Fruit fly (Drosophila melanogaster) whole organism, prepupa: Measurements from ENCODE around the gene Osi11.

Experiments
- Blimp-1 ChIP-seq: fragments of 200-800 bp; sonication (Bioruptor generic); optimal IDR thresholded peaks from 3 replicates; lab custom pipeline; 2017; ENCODE audit warnings: missing biosample characterization, missing genetic modification characterization, mild to moderate bottlenecking, moderate library complexity, missing genetic modification reagents
- CG10631 ChIP-seq: fragments of 200-800 bp; sonication (Bioruptor generic); optimal IDR thresholded peaks from 2 replicates; lab custom pipeline; 2016; ENCODE audit warnings: missing biosample characterization, missing genetic modification characterization
- CG11294 ChIP-seq: fragments of 200-800 bp; sonication (Bioruptor generic); IDR thresholded peaks from 2 replicates; pipeline ENCODE4 v1.3.6; 2022; ENCODE audit warnings: missing biosample characterization, missing genetic modification characterization
- CG11902 ChIP-seq: fragments of 200-800 bp; sonication (Bioruptor generic); optimal IDR thresholded peaks from 3 replicates; lab custom pipeline; 2016; ENCODE audit warnings: missing biosample characterization, missing genetic modification characterization
- CG16779 ChIP-seq: fragments of 200-800 bp; sonication (Bioruptor generic); optimal IDR thresholded peaks from 3 replicates; lab custom pipeline; 2017; ENCODE audit warnings: missing biosample characterization, mild to moderate bottlenecking, missing genetic modification characterization
- CG3032 ChIP-seq: fragments of 200-800 bp; optimal IDR thresholded peaks from 2 replicates; lab custom pipeline; 2019; ENCODE audit warnings: missing biosample characterization, mild to moderate bottlenecking, missing genetic modification characterization, moderate library complexity
- CG34406 ChIP-seq: fragments of 200-800 bp; sonication (Bioruptor generic); optimal IDR thresholded peaks from 3 replicates; lab custom pipeline; 2016; ENCODE audit warnings: missing biosample characterization, missing genetic modification characterization
- CG4318 ChIP-seq: fragments of 200-800 bp; sonication (Bioruptor generic); optimal IDR thresholded peaks from 3 replicates; lab custom pipeline; 2017; ENCODE audit warnings: missing biosample characterization, mild to moderate bottlenecking, missing genetic modification characterization
- CG6276 ChIP-seq: fragments of 200-800 bp; sonication (Bioruptor generic); optimal IDR thresholded peaks from 2 replicates; lab custom pipeline; 2017; ENCODE audit warnings: missing biosample characterization, mild to moderate bottlenecking, missing genetic modification characterization
- CG8119 ChIP-seq: fragments of 200-800 bp; sonication (Bioruptor generic); IDR thresholded peaks from 3 replicates; pipeline ENCODE4 v1.3.6; 2022; ENCODE audit warnings: missing biosample characterization, missing genetic modification characterization
- CG8319 ChIP-seq: fragments of 200-800 bp; sonication (Bioruptor generic); optimal IDR thresholded peaks from 3 replicates; lab custom pipeline; 2016; ENCODE audit warnings: missing biosample characterization, missing genetic modification characterization
- Eip75B ChIP-seq: fragments of 200-800 bp; sonication (Bioruptor generic); optimal IDR thresholded peaks from 3 replicates; lab custom pipeline; 2016; ENCODE audit warnings: missing biosample characterization, missing genetic modification characterization
- Eip78C ChIP-seq: fragments of 200-800 bp; sonication (Bioruptor generic); peaks from one replicate; lab custom pipeline; 2016; ENCODE audit warnings: missing biosample characterization, missing genetic modification characterization
- Eip93F ChIP-seq: fragments of 200-800 bp; sonication (Bioruptor generic); optimal IDR thresholded peaks from 2 replicates; lab custom pipeline; 2016; ENCODE audit warnings: missing biosample characterization, mild to moderate bottlenecking, missing genetic modification characterization
- Ets21C ChIP-seq: fragments of 200-800 bp; sonication (Bioruptor generic); optimal IDR thresholded peaks from 3 replicates; lab custom pipeline; 2016; ENCODE audit warnings: missing biosample characterization, missing genetic modification characterization
- Met ChIP-seq: fragments of 200-800 bp; sonication (Bioruptor generic); optimal IDR thresholded peaks from 3 replicates; lab custom pipeline; 2016; ENCODE audit warnings: missing biosample characterization, missing genetic modification characterization
- OdsH ChIP-seq: fragments of 200-800 bp; sonication (Bioruptor generic); optimal IDR thresholded peaks from 3 replicates; lab custom pipeline; 2016; ENCODE audit warnings: missing biosample characterization, missing genetic modification characterization
- Smox ChIP-seq: fragments of 200-800 bp; sonication (Bioruptor generic); optimal IDR thresholded peaks from 3 replicates; lab custom pipeline; 2016; ENCODE audit warnings: missing biosample characterization, missing genetic modification characterization
- Sox14 ChIP-seq: fragments of 200-800 bp; sonication (Bioruptor generic); optimal IDR thresholded peaks from 3 replicates; lab custom pipeline; 2016; ENCODE audit warnings: missing biosample characterization, missing genetic modification characterization
- Sox15 ChIP-seq: fragments of 200-800 bp; sonication (Bioruptor generic); optimal IDR thresholded peaks from 3 replicates; lab custom pipeline; 2016; ENCODE audit warnings: missing biosample characterization, missing genetic modification characterization
- cyc ChIP-seq: fragments of 200-800 bp; sonication (Bioruptor generic); optimal IDR thresholded peaks from 3 replicates; lab custom pipeline; 2016; ENCODE audit warnings: missing biosample characterization, missing genetic modification characterization
- eg ChIP-seq: fragments of 200-800 bp; sonication (Bioruptor generic); IDR thresholded peaks from 3 replicates; pipeline ENCODE4 v1.3.6; 2022; ENCODE audit warnings: missing biosample characterization, missing genetic modification characterization
- fd85E ChIP-seq: fragments of 200-800 bp; sonication (Bioruptor generic); optimal IDR thresholded peaks from 3 replicates; lab custom pipeline; 2016; ENCODE audit warnings: missing biosample characterization, missing genetic modification characterization
- fkh ChIP-seq: fragments of 200-800 bp; sonication (Bioruptor generic); optimal IDR thresholded peaks from 3 replicates; lab custom pipeline; 2017; ENCODE audit warnings: missing biosample characterization, mild to moderate bottlenecking, missing genetic modification characterization, moderate library complexity
- pdm3 ChIP-seq: fragments of 200-800 bp; sonication (Bioruptor generic); optimal IDR thresholded peaks from 3 replicates; lab custom pipeline; 2016; ENCODE audit warnings: missing biosample characterization, missing genetic modification characterization
- salr ChIP-seq, 2 experiments: fragments of 200-800 bp; sonication (Bioruptor generic); optimal IDR thresholded peaks; 3 replicates each; lab custom pipeline; 2016 to 2018; ENCODE audit warnings: missing biosample characterization in 2 of 2, missing genetic modification characterization in 2 of 2, mild to moderate bottlenecking in 1 of 2
- spab ChIP-seq: fragments of 200-800 bp; sonication (Bioruptor generic); optimal IDR thresholded peaks from 2 replicates; lab custom pipeline; 2017; ENCODE audit warnings: missing biosample characterization, mild to moderate bottlenecking, missing genetic modification characterization, missing genetic modification reagents
- ss ChIP-seq, 2 experiments: fragments of 200-800 bp; sonication (Bioruptor generic); optimal IDR thresholded peaks; 2 replicates in 1 of 2; 3 replicates in 1 of 2; lab custom pipeline; 2017 to 2018; ENCODE audit warnings: mild to moderate bottlenecking in 2 of 2, missing biosample characterization in 2 of 2, missing genetic modification characterization in 2 of 2, moderate library complexity in 1 of 2
- topi ChIP-seq: fragments of 200-800 bp; sonication (Bioruptor generic); optimal IDR thresholded peaks from 3 replicates; lab custom pipeline; 2016; ENCODE audit warnings: missing biosample characterization, missing genetic modification characterization

Gene Osi11

DNA sequence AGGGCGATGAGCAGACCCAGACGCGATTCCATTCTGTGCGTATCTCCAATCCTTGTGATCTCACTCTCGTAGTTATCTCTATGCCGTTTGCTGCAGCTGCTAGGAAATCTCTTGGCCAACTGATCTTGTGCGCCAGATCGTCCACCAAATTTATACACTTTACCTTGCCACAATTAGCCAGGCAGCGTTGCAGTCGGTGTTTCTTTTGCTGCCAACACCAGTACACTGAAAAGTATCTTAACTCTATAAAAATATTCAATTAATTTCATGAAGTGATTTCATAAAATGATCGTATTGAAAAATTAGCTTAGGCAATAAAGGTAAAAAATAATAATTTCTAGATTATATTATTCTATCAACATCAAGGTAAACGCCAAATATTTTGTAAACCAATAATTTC, at the start of gene Osi11:
Osi11 (minus strand) TSS at position 101 of the 400 bp plus-strand sequence.
- no peak for TF ChIP-seq CG11294 (GFP tag; lab: Robert Waterston, UW)
- no peak for TF ChIP-seq spab
- TF ChIP-seq Eip78C (GFP tag; lab: Kevin White, UChicago): peak; percentile 10

DNA sequence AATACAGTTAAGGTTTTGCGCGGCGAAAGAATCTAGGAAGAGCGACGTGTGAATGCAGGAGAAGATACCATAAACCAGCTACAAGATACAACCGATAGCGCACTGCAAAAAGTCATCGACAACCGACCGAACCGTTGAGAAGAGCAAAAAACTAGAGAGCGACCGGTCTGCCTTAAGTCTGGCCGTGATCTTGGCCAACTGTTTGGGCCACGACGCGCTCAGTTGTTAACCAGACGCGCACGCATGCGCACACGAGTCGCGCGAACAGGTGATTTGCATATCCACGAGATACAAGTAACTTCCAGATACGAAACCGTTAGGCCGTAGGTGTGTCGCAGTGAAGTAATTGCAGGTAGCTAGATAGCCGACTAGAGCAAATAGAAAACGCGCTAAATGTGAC, 46.5 kb upstream of the Osi11 start:
- TF ChIP-seq Eip78C (GFP tag; lab: Kevin White, UChicago) (peak; percentile 55), CG4318 (GFP tag; lab: Kevin White, UChicago) (no peak), CG8119 (GFP tag; lab: Robert Waterston, UW) (0 out of 3 replicates have a peak, but pooled peaks have one; percentile 21), CG10631 (no peak), CG6276 (no peak), salr (GFP tag; optimal IDR thresholded peaks at IDR 0.05; lab: Kevin White, UChicago) (no peak), ss (GFP tag; optimal IDR thresholded peaks at IDR 0.05; lab: Kevin White, UChicago) (peak in 1 of 2 experiments; percentile 66), Met (GFP tag; lab: Kevin White, UChicago) (no peak), eg (GFP tag; lab: Robert Waterston, UW) (peak; percentile 38; the same call in 1 of the 3 replicates)

DNA sequence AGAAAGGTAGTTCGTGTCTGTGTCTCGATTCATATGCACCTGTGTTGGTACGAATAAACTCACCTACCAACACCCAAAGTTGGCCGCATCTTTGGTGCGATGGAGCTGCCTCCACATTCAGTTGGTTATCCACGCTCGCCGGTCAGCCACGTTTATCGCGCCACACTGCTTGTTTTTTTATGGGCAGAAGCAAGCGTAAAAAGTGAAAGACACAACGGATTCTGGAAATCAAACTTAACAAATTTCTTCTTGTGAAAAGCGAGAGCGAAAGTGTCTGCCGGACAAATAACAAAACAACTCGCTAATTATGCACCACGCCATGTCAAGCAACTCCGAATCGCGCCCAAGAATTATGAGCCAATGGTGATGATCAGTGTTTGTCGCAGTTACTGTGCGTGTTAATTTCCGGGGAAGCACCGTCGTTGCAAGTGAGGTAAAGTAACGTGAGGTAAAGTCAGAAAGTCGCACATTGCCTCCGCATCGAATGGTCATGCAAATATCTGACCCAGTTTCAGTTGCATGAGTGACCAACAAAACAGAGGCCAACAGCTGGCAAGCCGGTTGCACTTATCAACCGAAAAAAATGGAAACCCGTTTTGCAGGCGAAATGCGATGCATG, 43.2 kb upstream of the Osi11 start, which contains the start of gene Osi17:
Osi17 (plus strand) TSS at position 132 of the 619 bp plus-strand sequence.
- TF ChIP-seq Eip75B (GFP tag; lab: Kevin White, UChicago) (peak; percentile 52), fd85E (GFP tag; lab: Kevin White, UChicago) (no peak), Blimp-1 (GFP tag; lab: Kevin White, UChicago) (peak; percentile 89)

DNA sequence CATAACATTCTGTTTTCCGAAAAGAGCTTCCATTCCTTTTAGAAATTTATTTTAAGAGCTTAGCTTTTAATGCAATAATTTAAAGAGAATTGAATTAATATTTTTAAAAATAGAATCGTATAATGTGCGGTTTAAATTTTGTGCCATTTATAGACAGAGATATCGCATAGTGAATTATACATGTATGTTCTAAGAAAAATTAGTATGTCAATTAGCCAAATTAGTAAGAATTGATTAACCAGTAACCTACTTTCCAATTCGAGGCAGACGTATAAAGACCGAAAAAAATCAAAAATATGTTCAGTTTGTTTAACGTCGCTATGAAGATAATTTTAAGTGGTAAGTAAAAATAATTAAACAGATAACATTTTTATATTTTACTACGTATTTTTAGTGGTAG, 41.1 kb upstream of the Osi11 start, which contains the start of gene CG31560:
CG31560 (plus strand) TSS at position 301 of the 400 bp plus-strand sequence.
- TF ChIP-seq Eip78C (GFP tag; lab: Kevin White, UChicago): no peak
- no peak for TF ChIP-seq ss (GFP tag; optimal IDR thresholded peaks at IDR 0.05; lab: Kevin White, UChicago)
- no peak for TF ChIP-seq OdsH
- no peak for TF ChIP-seq Sox15
- no peak for TF ChIP-seq CG3032
- TF ChIP-seq CG16779 (tag; lab: Kevin White, UChicago): no peak
- no peak for TF ChIP-seq Sox14 (GFP tag; lab: Kevin White, UChicago)
- TF ChIP-seq, all 60 proteins: peak for 0

DNA sequence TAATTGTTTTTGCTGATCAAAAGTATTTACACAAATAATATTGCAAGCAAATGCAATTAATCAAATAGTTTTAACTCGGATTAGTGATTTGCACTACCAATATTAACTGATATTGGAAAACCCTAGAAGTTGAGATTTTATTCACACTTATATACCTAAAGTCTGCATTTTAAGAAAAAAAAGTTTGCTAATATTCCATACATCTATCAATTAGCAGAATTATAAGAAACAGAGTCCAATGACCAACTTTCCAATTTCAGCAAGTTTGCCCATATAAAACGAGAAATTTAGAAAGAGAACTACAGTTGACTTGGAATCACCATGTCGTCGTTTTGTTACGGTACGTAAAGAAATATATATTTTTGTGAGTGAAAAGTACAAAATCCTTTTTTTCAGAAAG, 38.0 kb upstream of the Osi11 start, which contains the start of gene CG46026:
CG46026 (plus strand) TSS at position 301 of the 400 bp plus-strand sequence.
- TF ChIP-seq CG34406 (GFP tag; lab: Kevin White, UChicago) (no peak), CG16779 (tag; lab: Kevin White, UChicago) (no peak), pdm3 (GFP tag; lab: Kevin White, UChicago) (no peak), CG11294 (GFP tag; lab: Robert Waterston, UW) (no peak), Eip78C (GFP tag; lab: Kevin White, UChicago) (no peak), fkh (GFP tag; lab: Kevin White, UChicago) (no peak), CG8319 (GFP tag; lab: Kevin White, UChicago) (no peak), salr (GFP tag; optimal IDR thresholded peaks at IDR 0.05; lab: Kevin White, UChicago) (no peak), cyc (GFP tag; lab: Kevin White, UChicago) (no peak), Sox15 (no peak), topi (GFP tag; lab: Kevin White, UChicago) (no peak), CG11902 (GFP tag; lab: Kevin White, UChicago) (no peak), eg (GFP tag; lab: Robert Waterston, UW) (no peak), Sox14 (GFP tag; lab: Kevin White, UChicago) (no peak), Smox (GFP tag; lab: Kevin White, UChicago) (no peak)

DNA sequence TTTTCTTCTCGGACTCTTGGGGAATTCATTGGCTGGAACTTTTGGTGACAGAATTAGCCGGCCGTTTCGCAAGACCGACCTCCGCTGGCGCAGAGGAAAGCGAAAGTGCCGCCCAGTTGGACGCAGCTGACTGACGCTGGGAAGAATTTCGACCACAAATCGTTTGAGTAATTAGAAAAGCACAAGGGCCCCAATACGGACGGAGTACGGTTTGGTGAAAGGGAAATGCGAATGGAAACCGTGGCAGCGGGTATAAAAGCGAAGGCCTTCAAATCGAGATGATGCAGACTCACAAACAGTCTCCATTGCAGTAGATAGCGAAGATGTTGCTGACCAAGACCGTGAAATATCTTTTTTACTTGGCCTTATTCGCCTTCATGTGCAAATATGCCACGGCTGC, 36.4 kb upstream of the Osi11 start, which contains the start of gene Osi16:
Osi16 (plus strand) TSS at position 301 of the 400 bp plus-strand sequence.
- no peak for TF ChIP-seq Eip93F (GFP tag; lab: Kevin White, UChicago)
- TF ChIP-seq Ets21C (GFP tag; lab: Kevin White, UChicago): no peak
- TF ChIP-seq, all 60 proteins: peak for 0
